Fruit fly (Drosophila melanogaster) ovary, adult (tissue): ENCODE measurements around the gene CG17562.

Experiments
- CG17801 ChIP-seq: fragments of 200-800 bp; optimal IDR thresholded peaks from 2 replicates; lab custom pipeline; 2019; ENCODE audit warnings: missing biosample characterization, mild to moderate bottlenecking, missing genetic modification characterization, moderate library complexity; ENCODE audit not compliant: partially characterized antibody

Gene CG17562

DNA sequence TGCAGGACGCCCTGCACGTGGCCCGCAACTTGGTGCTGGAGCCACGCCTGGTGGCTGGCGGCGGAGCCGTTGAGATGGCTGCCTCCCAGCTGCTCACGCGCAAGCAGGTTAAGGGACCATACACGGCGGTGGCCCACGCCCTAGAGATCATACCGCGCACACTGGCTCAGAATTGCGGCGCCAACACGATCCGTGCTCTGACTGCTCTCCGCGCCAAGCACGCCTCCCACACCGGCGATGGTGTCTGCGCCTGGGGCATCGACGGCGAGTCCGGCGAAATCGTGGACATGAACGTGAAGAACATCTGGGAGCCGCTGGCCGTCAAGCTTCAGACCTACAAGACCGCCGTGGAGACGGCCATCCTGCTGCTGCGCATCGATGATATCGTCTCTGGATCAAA is 34.2 kb downstream of the CG17562 start:
- TF ChIP-seq CG17801, result no peak

- no peak for TF ChIP-seq CG17801
Measured at dm6 chr3R:16650950-16651349, 35.8 kb downstream of the CG17562 start, which contains the start of gene Mettl4. Gene Mettl4, minus strand, starts transcription at chr3R:16651157.

- peak; percentile 37 for TF ChIP-seq CG17801
Measured at dm6 chr3R:16652091-16652490, 37.0 kb downstream of the CG17562 start, which contains the start of gene CG14907. Gene CG14907, minus strand, starts transcription at chr3R:16652319.

DNA sequence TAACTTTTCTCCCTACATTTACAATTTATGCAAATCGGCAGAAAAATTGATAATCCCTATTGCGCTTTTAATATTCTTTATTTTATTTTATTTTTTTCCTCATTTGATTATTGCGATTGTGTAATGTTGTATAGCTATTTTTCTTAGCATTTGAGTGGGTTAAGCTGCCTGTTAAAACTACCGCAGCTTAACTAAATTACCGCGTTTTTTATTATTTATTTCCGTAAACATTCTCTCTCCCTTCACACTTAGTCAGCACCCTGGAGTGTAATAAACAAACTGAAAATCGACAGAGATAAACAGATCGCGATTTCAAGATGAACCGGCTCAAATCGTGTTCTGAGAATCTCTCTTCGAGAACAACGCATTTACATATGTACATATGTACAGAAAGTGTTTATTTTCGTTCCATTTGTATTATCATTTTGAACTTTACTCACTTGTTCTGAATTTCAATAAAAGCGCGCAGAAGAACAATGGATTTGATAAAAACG is 39.9 kb downstream of the CG17562 start:
- no peak for TF ChIP-seq CG17801

DNA sequence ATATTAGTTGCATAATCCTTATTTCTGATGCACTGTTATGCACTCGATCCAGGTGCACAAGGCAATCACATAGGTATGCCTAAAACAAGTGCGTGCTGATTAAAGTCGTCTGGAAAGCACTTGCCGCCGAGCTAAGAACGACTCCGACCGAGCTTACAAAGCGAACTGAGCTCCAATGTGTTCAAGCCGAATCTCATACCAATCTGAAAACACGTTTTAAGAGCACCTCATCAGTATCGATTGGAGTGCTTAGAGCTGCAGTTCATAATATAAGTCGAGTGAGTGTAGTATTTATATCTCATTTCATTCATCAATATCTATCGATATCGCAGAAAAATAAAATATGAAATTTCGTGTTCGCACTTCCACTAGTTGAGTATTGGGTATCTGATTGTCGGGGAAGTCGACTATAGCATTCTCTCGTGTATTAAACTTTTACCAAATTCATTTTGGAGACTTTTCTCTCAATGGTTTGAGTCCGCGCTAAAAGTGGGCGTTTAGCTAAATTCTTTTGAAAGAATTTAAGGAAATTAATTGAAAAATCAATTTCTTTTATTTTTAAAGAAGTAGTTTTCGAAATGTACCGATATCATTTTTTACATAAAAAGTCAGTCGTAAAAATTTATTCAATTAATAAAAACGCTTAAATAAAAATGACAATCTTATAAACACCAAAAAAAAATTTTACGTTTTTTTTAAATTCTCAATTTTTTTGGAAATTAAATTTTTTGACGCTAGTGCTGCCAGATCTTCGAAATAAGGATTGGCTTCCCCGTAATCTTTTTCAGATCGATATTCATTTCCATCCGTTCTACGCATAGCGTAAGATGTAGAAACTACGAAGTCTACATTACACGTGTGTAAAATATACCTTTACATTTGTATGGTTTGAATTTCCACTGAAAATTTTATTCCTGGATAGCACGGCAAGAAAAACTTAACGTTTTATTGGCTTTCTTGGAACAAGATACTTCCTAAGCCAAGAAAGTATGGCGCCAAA is 40.7 kb downstream of the CG17562 start, which contains the start of gene modSP:
Gene modSP, minus strand, starts transcription at position 169 of the 1,000 bp plus-strand sequence.
- TF ChIP-seq CG17801, result no peak

DNA sequence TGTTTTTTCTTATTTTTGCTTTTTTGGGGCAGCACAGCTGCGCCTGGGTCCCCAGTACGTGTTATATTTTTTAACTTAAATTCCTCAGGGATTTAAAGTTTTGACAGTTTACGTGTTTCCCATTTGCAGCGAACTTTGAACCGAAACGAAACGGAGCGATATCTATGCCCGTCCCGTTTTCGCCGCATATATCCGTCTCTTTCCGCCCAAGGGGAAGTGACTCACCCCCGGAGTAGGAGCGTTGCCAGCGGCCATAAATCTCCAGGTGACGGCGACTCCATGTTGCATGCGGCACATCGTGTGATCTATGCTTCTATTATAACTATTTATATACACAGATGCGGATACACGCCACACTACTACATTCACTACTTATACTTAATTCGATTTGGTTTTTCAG is 46.6 kb downstream of the CG17562 start:
- TF ChIP-seq CG17801, result no peak

dm6 chr3R:16664144-16664825 is 49.2 kb downstream of the CG17562 start:
- TF ChIP-seq CG17801, result no peak
